Worm (Caenorhabditis elegans): ENCODE results near the gene C45H4.18.

C45H4.18 gene

DNA sequence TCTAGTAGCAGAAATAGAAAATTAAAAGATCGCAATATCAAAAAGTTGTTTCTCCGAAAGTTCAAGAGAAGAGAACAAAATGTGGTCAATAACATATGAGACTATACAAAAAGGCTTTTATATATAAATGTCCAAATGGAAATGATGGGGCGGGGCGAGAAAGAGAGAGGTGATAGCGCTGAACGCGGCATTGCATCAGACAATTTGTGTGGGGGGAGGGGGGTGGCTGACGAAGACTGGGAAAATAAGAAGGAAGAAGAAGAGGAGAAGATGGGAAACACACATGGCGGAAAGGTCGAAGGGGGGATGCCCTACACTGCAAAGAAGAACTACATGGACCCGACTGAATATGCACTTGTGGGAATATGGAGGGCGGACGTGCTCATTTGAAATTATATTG, 40.0 kb upstream of the C45H4.18 start (continued):
- TF ChIP-seq nhr-90 (tag; optimal IDR thresholded peaks at IDR 0.05; ENCODE audit: poor library complexity) (no peak), unc-86 (tag; optimal IDR thresholded peaks at IDR 0.05) (no peak), nhr-19 (GFP tag; conservative IDR thresholded peaks at IDR 0.05) (no peak), sptf-1 (tag; optimal IDR thresholded peaks at IDR 0.05) (no peak), skn-1 (tag; optimal IDR thresholded peaks at IDR 0.05) (peak; percentile 23), lsy-2 (tag; optimal IDR thresholded peaks at IDR 0.05) (peak in 1 of 2 experiments; percentile 44), efl-1 (optimal IDR thresholded peaks at IDR 0.05) (peak; percentile 4 to 17), efl-1 (GFP tag; optimal IDR thresholded peaks at IDR 0.05 in 1 of 2) (no peak), unc-98 (GFP tag; IDR thresholded peaks at IDR 0.05) (no peak), lin-15B (tag; optimal IDR thresholded peaks at IDR 0.05) (no peak), sox-4 (tag; optimal IDR thresholded peaks at IDR 0.05) (no peak), lin-13 (GFP tag; optimal IDR thresholded peaks at IDR 0.05) (no peak), elt-3 (tag; optimal IDR thresholded peaks at IDR 0.05) (no peak), nhr-71 (tag; optimal IDR thresholded peaks at IDR 0.05) (peak; percentile 31), aly-2 (tag; optimal IDR thresholded peaks at IDR 0.05) (no peak), unc-30 (tag; optimal IDR thresholded peaks at IDR 0.05) (no peak), fkh-8 (tag; optimal IDR thresholded peaks at IDR 0.05) (peak; percentile 34), ztf-4 (tag; optimal IDR thresholded peaks at IDR 0.05) (no peak), mdl-1 (tag; optimal IDR thresholded peaks at IDR 0.05) (no peak), ceh-90 (tag; optimal IDR thresholded peaks at IDR 0.05) (no peak), tbx-2 (tag; optimal IDR thresholded peaks at IDR 0.05) (no peak), mep-1 (tag; optimal IDR thresholded peaks at IDR 0.05) (peak; percentile 19), nhr-85 (tag) (peak; percentile 72)

DNA sequence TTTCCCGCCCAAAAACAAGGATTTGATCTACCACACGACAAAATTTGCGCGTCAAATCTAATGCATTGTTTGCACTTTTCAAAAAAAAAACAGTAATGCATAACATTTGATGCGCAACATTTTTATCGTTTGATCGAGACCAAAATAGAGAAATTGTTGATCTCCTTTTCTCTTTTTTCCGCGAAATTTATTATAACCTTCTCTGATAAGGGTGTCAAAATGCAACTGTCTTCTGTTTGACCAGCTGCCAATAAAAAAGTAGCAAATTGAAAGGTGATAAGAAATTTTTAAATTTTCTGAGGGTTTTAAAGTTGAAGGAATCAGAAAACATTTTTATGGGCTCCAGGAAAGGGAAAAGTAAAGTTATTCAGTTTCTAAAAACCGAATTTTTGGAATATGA, 38.3 kb upstream of the C45H4.18 start:
- TF ChIP-seq nhr-20 (tag; optimal IDR thresholded peaks at IDR 0.05) (peak; percentile 12), lsy-2 (tag; optimal IDR thresholded peaks at IDR 0.05) (no peak), blmp-1 (tag; optimal IDR thresholded peaks at IDR 0.05) (peak; percentile 66), nhr-19 (GFP tag; conservative IDR thresholded peaks at IDR 0.05) (no peak)

DNA sequence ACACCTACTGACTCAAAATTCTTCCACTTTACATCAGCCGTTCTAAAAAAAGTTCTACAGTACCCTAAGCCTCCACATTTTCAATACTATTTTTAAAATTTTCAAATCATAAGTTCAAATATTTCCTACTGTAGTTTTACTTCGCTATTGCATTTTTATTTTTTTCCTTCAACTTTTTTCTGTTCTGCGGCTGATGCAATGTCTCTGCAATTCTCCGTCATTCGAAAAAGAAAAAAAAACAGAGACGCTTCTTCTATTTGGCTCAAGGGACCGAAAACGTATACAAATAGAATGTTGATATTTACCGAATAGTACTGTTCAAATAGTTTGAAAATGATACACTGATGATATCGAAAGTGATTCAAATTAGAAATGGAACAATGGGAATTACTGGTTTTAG, 37.1 kb upstream of the C45H4.18 start:
- TF ChIP-seq blmp-1 (tag; optimal IDR thresholded peaks at IDR 0.05) (no peak), nhr-90 (tag; optimal IDR thresholded peaks at IDR 0.05; ENCODE audit: poor library complexity) (no peak), swsn-7 (tag; optimal IDR thresholded peaks at IDR 0.05) (no peak), nhr-84 (tag; optimal IDR thresholded peaks at IDR 0.05) (no peak), sptf-1 (tag; optimal IDR thresholded peaks at IDR 0.05) (no peak), rnt-1 (tag; optimal IDR thresholded peaks at IDR 0.05) (peak; percentile 67), pqm-1 (tag; optimal IDR thresholded peaks at IDR 0.05) (no peak), lsy-2 (tag; optimal IDR thresholded peaks at IDR 0.05) (peak in 1 of 2 experiments; percentile 71)

- TF ChIP-seq lin-14 (GFP tag; optimal IDR thresholded peaks at IDR 0.05) (no peak), ces-1 (GFP tag; optimal IDR thresholded peaks at IDR 0.05) (no peak), unc-30 (tag; optimal IDR thresholded peaks at IDR 0.05) (no peak), ceh-63 (GFP tag; optimal IDR thresholded peaks at IDR 0.05) (no peak), xbp-1 (tag; optimal IDR thresholded peaks at IDR 0.05) (no peak), unc-130 (tag; optimal IDR thresholded peaks at IDR 0.05) (no peak), fkh-8 (tag; optimal IDR thresholded peaks at IDR 0.05) (no peak), nhr-12 (tag; optimal IDR thresholded peaks at IDR 0.05) (no peak), nhr-85 (tag) (no peak), zip-4 (GFP tag; optimal IDR thresholded peaks at IDR 0.05) (no peak), nhr-19 (GFP tag; conservative IDR thresholded peaks at IDR 0.05) (no peak), mdl-1 (tag; optimal IDR thresholded peaks at IDR 0.05) (no peak), lsy-2 (tag; optimal IDR thresholded peaks at IDR 0.05) (no peak), pqm-1 (tag; optimal IDR thresholded peaks at IDR 0.05) (no peak), efl-3 (GFP tag; optimal IDR thresholded peaks at IDR 0.05) (no peak)
These were observed 35.4 kb upstream of the C45H4.18 start, which contains the start of gene F22F7.7 for ce11 chrV:2139918-2140317. TSS of gene F22F7.7 (minus strand) at chrV:2140042.
